Fruit fly (Drosophila melanogaster): ENCODE measurements around the gene ImpL2.
A peak's percentile ranks its signal among the peaks of the same experiment; 100 is the strongest.

The ImpL2 gene

DNA sequence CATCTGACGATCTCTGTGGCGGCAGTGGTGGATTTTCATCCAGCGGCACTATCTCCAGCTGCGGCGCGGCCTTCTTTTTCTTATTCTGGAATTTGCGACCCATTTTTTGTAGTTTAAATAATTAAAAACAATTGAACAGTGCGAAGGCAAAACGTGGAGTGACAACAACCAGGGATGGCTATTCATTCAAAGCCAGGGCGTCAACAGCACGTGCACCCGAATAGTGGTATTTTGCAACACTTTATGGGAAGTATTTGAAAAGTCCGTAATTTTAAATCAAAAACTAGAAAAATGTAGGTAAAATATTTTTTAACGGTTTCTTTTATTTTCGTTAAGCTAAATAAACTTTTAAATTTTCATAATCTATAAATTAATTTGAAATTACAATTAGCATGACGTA, 46.7 kb upstream of the ImpL2 start, which contains the start of gene CG11583 (continued):
- peak; percentile 73 for TF ChIP-seq gro (GFP tag; optimal IDR thresholded peaks at IDR 0.05)
- TF ChIP-seq NC2β (GFP tag; optimal IDR thresholded peaks at IDR 0.05), result peak; percentile 57
- TF ChIP-seq bbx (GFP tag; IDR thresholded peaks at IDR 0.05; ENCODE audit: partially characterized antibody), result 0 out of 2 replicates have a peak, but pooled peaks have one; percentile 8
- TF ChIP-seq CG12391 (tag; optimal IDR thresholded peaks at IDR 0.05), result peak; percentile 48
- TF ChIP-seq CG11456 (GFP tag; IDR thresholded peaks at IDR 0.05), result peak; percentile 61; the same call in 1 of the 3 replicates
- no peak for TF ChIP-seq Hr3 (GFP tag; optimal IDR thresholded peaks at IDR 0.05)
- TF ChIP-seq CG13894 (tag; optimal IDR thresholded peaks at IDR 0.05), result no peak
- TF ChIP-seq Mad (GFP tag; optimal IDR thresholded peaks at IDR 0.05), result peak; percentile 24
- no peak for TF ChIP-seq fd64A (GFP tag; optimal IDR thresholded peaks at IDR 0.05)
- TF ChIP-seq tna (GFP tag; IDR thresholded peaks at IDR 0.05; ENCODE audit: partially characterized antibody), result no peak
- TF ChIP-seq Trl (optimal IDR thresholded peaks at IDR 0.05), result no peak
- TF ChIP-seq Trl (GFP tag; optimal IDR thresholded peaks at IDR 0.05), result peak; percentile 34
- peak; percentile 31 for TF ChIP-seq bcd (GFP tag; optimal IDR thresholded peaks at IDR 0.05)
- TF ChIP-seq z (GFP tag; IDR thresholded peaks at IDR 0.05), result no peak
- TF ChIP-seq grau (tag; optimal IDR thresholded peaks at IDR 0.05), result no peak
- peak; percentile 6 for TF ChIP-seq Fer2 (tag; optimal IDR thresholded peaks at IDR 0.05)
- no peak for TF ChIP-seq CG4360 (GFP tag; IDR thresholded peaks at IDR 0.05)
- TF ChIP-seq lab (GFP tag; optimal IDR thresholded peaks at IDR 0.05), result no peak
- TF ChIP-seq gce (GFP tag; IDR thresholded peaks at IDR 0.05), result no peak
- no peak for TF ChIP-seq CG6254 (GFP tag; optimal IDR thresholded peaks at IDR 0.05)
- no peak for TF ChIP-seq CG7839 (tag; optimal IDR thresholded peaks at IDR 0.05)
- TF ChIP-seq dm (GFP tag; optimal IDR thresholded peaks at IDR 0.05), result peak; percentile 99
- TF ChIP-seq lbe (GFP tag; optimal IDR thresholded peaks at IDR 0.05), result peak; percentile 39
- TF ChIP-seq CG1647 (GFP tag; optimal IDR thresholded peaks at IDR 0.05), result peak; percentile 55
- TF ChIP-seq CG8944 (GFP tag; optimal IDR thresholded peaks at IDR 0.05), result peak; percentile 45
- peak; percentile 52 for TF ChIP-seq NfI (GFP tag; optimal IDR thresholded peaks at IDR 0.05)
- TF ChIP-seq phol (tag; optimal IDR thresholded peaks at IDR 0.05), result peak; percentile 54
- TF ChIP-seq CG43689 (GFP tag; IDR thresholded peaks at IDR 0.05), result no peak
- no peak for TF ChIP-seq gt (GFP tag; IDR thresholded peaks at IDR 0.05)
- no peak for TF ChIP-seq Nf-YA (GFP tag; IDR thresholded peaks at IDR 0.05)
- TF ChIP-seq CG30431 (GFP tag; optimal IDR thresholded peaks at IDR 0.05), result no peak
- no peak for TF ChIP-seq corto (GFP tag; optimal IDR thresholded peaks at IDR 0.05)
- TF ChIP-seq CG8478 (optimal IDR thresholded peaks at IDR 0.05), result no peak
- TF ChIP-seq B-H2 (GFP tag; optimal IDR thresholded peaks at IDR 0.05), result peak; percentile 54
- TF ChIP-seq dan (GFP tag; IDR thresholded peaks at IDR 0.05), result no peak
- peak; percentile 3 for TF ChIP-seq psq (GFP tag; optimal IDR thresholded peaks at IDR 0.05)
- no peak for TF ChIP-seq shn (GFP tag; optimal IDR thresholded peaks at IDR 0.05)
- peak; percentile 38 for TF ChIP-seq chn (GFP tag; optimal IDR thresholded peaks at IDR 0.05)
- peak; percentile 57 for TF ChIP-seq CG1792 (GFP tag; optimal IDR thresholded peaks at IDR 0.05)
- TF ChIP-seq oc (tag; optimal IDR thresholded peaks at IDR 0.05), result no peak
- no peak for TF ChIP-seq mirr (GFP tag; optimal IDR thresholded peaks at IDR 0.05)
- TF ChIP-seq D (optimal IDR thresholded peaks at IDR 0.05), result no peak
- no peak for TF ChIP-seq D (GFP tag; optimal IDR thresholded peaks at IDR 0.05)
- TF ChIP-seq Hr51 (GFP tag; optimal IDR thresholded peaks at IDR 0.05), result peak in 1 of 2 experiments; percentile 32
- TF ChIP-seq CG32772 (GFP tag; IDR thresholded peaks at IDR 0.05), result no peak
- peak; percentile 92 for TF ChIP-seq stwl (tag; optimal IDR thresholded peaks at IDR 0.05)
- TF ChIP-seq sob (GFP tag; IDR thresholded peaks at IDR 0.05), result peak; percentile 70
- peak; percentile 39 for TF ChIP-seq CG33213 (GFP tag; optimal IDR thresholded peaks at IDR 0.05)
- no peak for TF ChIP-seq CG31388 (GFP tag; optimal IDR thresholded peaks at IDR 0.05)
- TF ChIP-seq Dp (GFP tag; optimal IDR thresholded peaks at IDR 0.05), result peak; percentile 74
- TF ChIP-seq CG7987 (GFP tag; optimal IDR thresholded peaks at IDR 0.05), result peak; percentile 48
- no peak for TF ChIP-seq CG8388 (GFP tag; optimal IDR thresholded peaks at IDR 0.05)

Data from whole organism, embryonic.